Fruit fly (Drosophila melanogaster) whole organism, embryonic: ENCODE data around the gene CG11997.

Experiments used
- Ada2b ChIP-seq: fragments of 200-800 bp; sonication (Bioruptor generic); IDR thresholded peaks from 2 replicates; pipeline ENCODE4 v1.3.6; 2022; ENCODE audit warnings: missing biosample characterization, missing genetic modification characterization
- Asciz ChIP-seq: fragments of 200-800 bp; sonication (Bioruptor generic); optimal IDR thresholded peaks from 2 replicates; lab custom pipeline; 2017; ENCODE audit warnings: missing biosample characterization, mild to moderate bottlenecking, missing genetic modification characterization, missing genetic modification reagents
- B-H2 ChIP-seq: fragments of 200-800 bp; sonication (Bioruptor generic); optimal IDR thresholded peaks from 2 replicates; lab custom pipeline; 2018; ENCODE audit warnings: missing biosample characterization, mild to moderate bottlenecking, missing genetic modification characterization
- Blimp-1 ChIP-seq: fragments of 200-800 bp; sonication (Bioruptor generic); optimal IDR thresholded peaks from 3 replicates; lab custom pipeline; 2018; ENCODE audit warnings: missing biosample characterization, missing genetic modification characterization, mild to moderate bottlenecking, moderate library complexity, missing genetic modification reagents
- C15 ChIP-seq: fragments of 200-800 bp; sonication (Bioruptor generic); IDR thresholded peaks from 3 replicates; pipeline ENCODE4 v1.3.6; 2022; ENCODE audit warnings: missing biosample characterization, missing genetic modification characterization
- CG11247 ChIP-seq: fragments of 200-800 bp; sonication (Bioruptor generic); IDR thresholded peaks from 2 replicates; pipeline ENCODE4 v1.3.6; 2022; ENCODE audit warnings: missing biosample characterization, missing genetic modification characterization
- CG13287 ChIP-seq: fragments of 200-800 bp; sonication (Bioruptor generic); IDR thresholded peaks from 2 replicates; pipeline ENCODE4 v1.3.6; 2022; ENCODE audit warnings: missing biosample characterization, missing genetic modification characterization; ENCODE audit not compliant: partially characterized antibody
- CG14710 ChIP-seq: fragments of 200-800 bp; sonication (Bioruptor generic); optimal IDR thresholded peaks from 3 replicates; lab custom pipeline; 2019; ENCODE audit warnings: missing biosample characterization, mild to moderate bottlenecking, missing genetic modification characterization, moderate library complexity
- CG17802 ChIP-seq: fragments of 200-800 bp; sonication (Bioruptor generic); optimal IDR thresholded peaks from 2 replicates; lab custom pipeline; 2018; ENCODE audit warnings: missing biosample characterization, mild to moderate bottlenecking, missing genetic modification characterization, moderate library complexity
- CG1832 ChIP-seq: fragments of 200-800 bp; sonication (Bioruptor generic); optimal IDR thresholded peaks from 2 replicates; lab custom pipeline; 2017; ENCODE audit warnings: missing biosample characterization, mild to moderate bottlenecking, missing genetic modification characterization, inconsistent platforms
- CG3281 ChIP-seq: fragments of 200-800 bp; sonication (Bioruptor generic); optimal IDR thresholded peaks from 3 replicates; lab custom pipeline; 2017; ENCODE audit warnings: missing biosample characterization, mild to moderate bottlenecking, missing genetic modification characterization
- CG4360 ChIP-seq: fragments of 200-800 bp; sonication (Bioruptor generic); IDR thresholded peaks from 2 replicates; pipeline ENCODE4 v1.3.6; 2022; ENCODE audit warnings: missing biosample characterization, missing genetic modification characterization
- CG4404 ChIP-seq: fragments of 200-800 bp; sonication (Bioruptor generic); IDR thresholded peaks from 2 replicates; pipeline ENCODE4 v1.3.6; 2022; ENCODE audit warnings: missing biosample characterization, missing genetic modification characterization
- CG4424 ChIP-seq: fragments of 200-800 bp; sonication (Bioruptor generic); optimal IDR thresholded peaks from 3 replicates; lab custom pipeline; 2016; ENCODE audit warnings: missing biosample characterization, missing genetic modification characterization
- CG6813 ChIP-seq: fragments of 200-800 bp; sonication (Bioruptor generic); optimal IDR thresholded peaks from 2 replicates; lab custom pipeline; 2017; ENCODE audit warnings: missing biosample characterization, missing genetic modification characterization, mild to moderate bottlenecking, moderate library complexity, missing genetic modification reagents
- CG7357 ChIP-seq: fragments of 200-800 bp; sonication (Bioruptor generic); IDR thresholded peaks from 3 replicates; pipeline ENCODE4 v1.3.6; 2022; ENCODE audit warnings: missing biosample characterization, missing genetic modification characterization
- Camta ChIP-seq: fragments of 200-800 bp; sonication (Bioruptor generic); optimal IDR thresholded peaks from 2 replicates; lab custom pipeline; 2016; ENCODE audit warnings: missing biosample characterization, missing genetic modification characterization
- Dad ChIP-seq: fragments of 200-800 bp; sonication (Bioruptor generic); optimal IDR thresholded peaks from 3 replicates; lab custom pipeline; 2016; ENCODE audit warnings: missing biosample characterization, missing genetic modification characterization
- Dek ChIP-seq: fragments of 200-800 bp; sonication (Bioruptor generic); optimal IDR thresholded peaks from 3 replicates; lab custom pipeline; 2019; ENCODE audit warnings: missing biosample characterization, mild to moderate bottlenecking, missing genetic modification characterization, moderate library complexity
- Ets97D ChIP-seq: fragments of 200-800 bp; sonication (Bioruptor generic); optimal IDR thresholded peaks from 3 replicates; lab custom pipeline; 2016; ENCODE audit warnings: missing biosample characterization, missing genetic modification characterization
- Fer2 ChIP-seq: fragments of 200-800 bp; sonication (Bioruptor generic); optimal IDR thresholded peaks from 2 replicates; lab custom pipeline; 2018; ENCODE audit warnings: missing biosample characterization, mild to moderate bottlenecking, missing genetic modification characterization, moderate library complexity
- HmgD ChIP-seq: fragments of 200-800 bp; sonication (Bioruptor generic); optimal IDR thresholded peaks from 3 replicates; lab custom pipeline; 2016; ENCODE audit warnings: missing biosample characterization, missing genetic modification characterization
- Hr3 ChIP-seq: fragments of 200-800 bp; sonication (Bioruptor generic); optimal IDR thresholded peaks from 3 replicates; lab custom pipeline; 2016; ENCODE audit warnings: missing biosample characterization, missing genetic modification characterization
- Med ChIP-seq: fragments of 200-800 bp; sonication (Bioruptor generic); peaks from one replicate; lab custom pipeline; 2016; ENCODE audit warnings: missing biosample characterization, missing genetic modification characterization, mild to moderate bottlenecking, inconsistent platforms, moderate library complexity
- Mes4 ChIP-seq: fragments of 200-800 bp; sonication (Bioruptor generic); optimal IDR thresholded peaks from 2 replicates; lab custom pipeline; 2016; ENCODE audit warnings: missing biosample characterization, missing genetic modification characterization
- NFAT ChIP-seq: fragments of 200-800 bp; sonication (Bioruptor generic); IDR thresholded peaks from 2 replicates; pipeline ENCODE4 v1.3.6; 2022; ENCODE audit warnings: missing biosample characterization, missing genetic modification characterization
- NK7.1 ChIP-seq: fragments of 200-800 bp; sonication (Bioruptor generic); optimal IDR thresholded peaks from 3 replicates; lab custom pipeline; 2016; ENCODE audit warnings: missing biosample characterization, missing genetic modification characterization
- Neu2 ChIP-seq: fragments of 200-800 bp; sonication (Bioruptor generic); optimal IDR thresholded peaks from 3 replicates; lab custom pipeline; 2016; ENCODE audit warnings: missing biosample characterization, missing genetic modification characterization, borderline replicate concordance
- Optix ChIP-seq: fragments of 200-800 bp; sonication (Bioruptor generic); IDR thresholded peaks from 3 replicates; pipeline ENCODE4 v1.3.6; 2022; ENCODE audit warnings: missing biosample characterization, missing genetic modification characterization
- Stat92E ChIP-seq, 3 experiments: fragments of >200 bp in 2 of 3; fragments of 200-800 bp in 1 of 3; sonication (Bioruptor generic) in 1 of 3; optimal IDR thresholded peaks; 2 replicates each; lab custom pipeline; 2017 to 2019; ENCODE audit warnings: missing biosample characterization in 3 of 3, missing genetic modification characterization in 3 of 3, mild to moderate bottlenecking in 1 of 3, moderate library complexity in 1 of 3
- Trl ChIP-seq, 3 experiments: fragments of >200 bp in 2 of 3; fragments of 200-800 bp in 1 of 3; sonication (Bioruptor generic) in 1 of 3; optimal IDR thresholded peaks; 2 replicates in 1 of 3; 3 replicates in 2 of 3; lab custom pipeline; 2016 to 2017; ENCODE audit warnings: missing biosample characterization in 1 of 3, missing genetic modification characterization in 1 of 3
- al ChIP-seq: fragments of 200-800 bp; sonication (Bioruptor generic); IDR thresholded peaks from 2 replicates; pipeline ENCODE4 v1.3.6; 2022; ENCODE audit warnings: missing biosample characterization, missing genetic modification characterization
- ap ChIP-seq: fragments of 200-800 bp; sonication (Bioruptor generic); IDR thresholded peaks from 2 replicates; pipeline ENCODE4 v1.3.6; 2022; ENCODE audit warnings: missing biosample characterization, missing genetic modification characterization
- bigmax ChIP-seq: fragments of 200-800 bp; sonication (Bioruptor generic); optimal IDR thresholded peaks from 2 replicates; lab custom pipeline; 2018; ENCODE audit warnings: missing biosample characterization, mild to moderate bottlenecking, missing genetic modification characterization
- bowl ChIP-seq: fragments of 200-800 bp; sonication (Bioruptor generic); IDR thresholded peaks from 2 replicates; pipeline ENCODE4 v1.3.6; 2022; ENCODE audit warnings: missing biosample characterization, missing genetic modification characterization
- cato ChIP-seq: fragments of 200-800 bp; sonication (Bioruptor generic); optimal IDR thresholded peaks from 2 replicates; lab custom pipeline; 2016; ENCODE audit warnings: missing biosample characterization, missing genetic modification characterization, borderline replicate concordance
- danr ChIP-seq: fragments of 200-800 bp; sonication (Bioruptor generic); IDR thresholded peaks from 2 replicates; pipeline ENCODE4 v1.3.6; 2022; ENCODE audit warnings: missing biosample characterization, missing genetic modification characterization
- dmrt99B ChIP-seq: fragments of 200-800 bp; sonication (Bioruptor generic); optimal IDR thresholded peaks from 2 replicates; lab custom pipeline; 2018; ENCODE audit warnings: missing biosample characterization, mild to moderate bottlenecking, missing genetic modification characterization, moderate library complexity
- fd64A ChIP-seq: fragments of 200-800 bp; sonication (Bioruptor generic); optimal IDR thresholded peaks from 3 replicates; lab custom pipeline; 2018; ENCODE audit warnings: missing biosample characterization, mild to moderate bottlenecking, missing genetic modification characterization
- fd96Cb ChIP-seq: fragments of 200-800 bp; sonication (Bioruptor generic); optimal IDR thresholded peaks from 2 replicates; lab custom pipeline; 2018; ENCODE audit warnings: missing biosample characterization, mild to moderate bottlenecking, missing genetic modification characterization, moderate library complexity
- gce ChIP-seq: fragments of 200-800 bp; sonication (Bioruptor generic); IDR thresholded peaks from 3 replicates; pipeline ENCODE4 v1.3.6; 2022; ENCODE audit warnings: missing biosample characterization, missing genetic modification characterization
- gsb ChIP-seq: fragments of 200-800 bp; sonication (Bioruptor generic); IDR thresholded peaks from 2 replicates; pipeline ENCODE4 v1.3.6; 2022; ENCODE audit warnings: missing biosample characterization, missing genetic modification characterization
- insv ChIP-seq, 2 experiments: fragments of 200-800 bp; sonication (Bioruptor generic); optimal IDR thresholded peaks; 3 replicates each; lab custom pipeline; 2016 to 2018; ENCODE audit warnings: missing biosample characterization in 2 of 2, missing genetic modification characterization in 2 of 2
- lbe ChIP-seq: fragments of 200-800 bp; sonication (Bioruptor generic); optimal IDR thresholded peaks from 2 replicates; lab custom pipeline; 2016; ENCODE audit warnings: missing biosample characterization, mild to moderate bottlenecking, missing genetic modification characterization
- nerfin-1 ChIP-seq: fragments of 200-800 bp; sonication (Bioruptor generic); optimal IDR thresholded peaks from 3 replicates; lab custom pipeline; 2019; ENCODE audit warnings: missing biosample characterization, mild to moderate bottlenecking, missing genetic modification characterization, moderate library complexity
- nom ChIP-seq: fragments of 200-800 bp; sonication (Bioruptor generic); optimal IDR thresholded peaks from 2 replicates; lab custom pipeline; 2017; ENCODE audit warnings: missing biosample characterization, missing genetic modification characterization, mild to moderate bottlenecking, moderate library complexity, missing genetic modification reagents
- pita ChIP-seq: fragments of 200-800 bp; sonication (Bioruptor generic); optimal IDR thresholded peaks from 2 replicates; lab custom pipeline; 2017; ENCODE audit warnings: missing biosample characterization, mild to moderate bottlenecking, missing genetic modification characterization
- ro ChIP-seq: fragments of 200-800 bp; sonication (Bioruptor generic); IDR thresholded peaks from 2 replicates; pipeline ENCODE4 v1.3.6; 2022; ENCODE audit warnings: missing biosample characterization, missing genetic modification characterization
- shn ChIP-seq: fragments of 200-800 bp; sonication (Bioruptor generic); optimal IDR thresholded peaks from 3 replicates; lab custom pipeline; 2016; ENCODE audit warnings: missing biosample characterization, missing genetic modification characterization
- slp2 ChIP-seq: fragments of 200-800 bp; sonication (Bioruptor generic); optimal IDR thresholded peaks from 2 replicates; lab custom pipeline; 2016; ENCODE audit warnings: missing biosample characterization, missing genetic modification characterization

CG11997 gene

dm6 chr3R:9226701-9227313 is 49.5 kb downstream of the CG11997 start (continued):
- TF ChIP-seq HmgD (GFP tag; lab: Kevin White, UChicago) (no peak), Asciz (GFP tag; lab: Kevin White, UChicago) (no peak), Hr3 (GFP tag; lab: Kevin White, UChicago) (no peak), nom (GFP tag; lab: Kevin White, UChicago) (peak; percentile 49), fd96Cb (tag; lab: Kevin White, UChicago) (no peak), CG4424 (GFP tag; lab: Kevin White, UChicago) (no peak), ap (GFP tag; lab: Robert Waterston, UW) (no peak), Camta (no peak), B-H2 (GFP tag; lab: Kevin White, UChicago) (no peak), CG14710 (tag; lab: Kevin White, UChicago) (no peak), Optix (GFP tag; lab: Robert Waterston, UW) (no peak), CG13287 (peak; percentile 63), nerfin-1 (tag; lab: Kevin White, UChicago) (no peak), Dek (tag; lab: Kevin White, UChicago) (no peak), CG3281 (GFP tag; lab: Kevin White, UChicago) (no peak), lbe (no peak), Neu2 (GFP tag; lab: Kevin White, UChicago) (no peak), CG4404 (GFP tag; lab: Robert Waterston, UW) (no peak), C15 (GFP tag; lab: Robert Waterston, UW) (no peak), CG7357 (GFP tag; lab: Robert Waterston, UW) (no peak), CG6813 (GFP tag; lab: Kevin White, UChicago) (no peak), Ets97D (GFP tag; lab: Kevin White, UChicago) (no peak), Med (GFP tag; lab: Kevin White, UChicago) (peak; percentile 71), danr (GFP tag; lab: Robert Waterston, UW) (no peak), al (GFP tag; lab: Robert Waterston, UW) (no peak), slp2 (GFP tag; lab: Kevin White, UChicago) (no peak), dmrt99B (tag; lab: Kevin White, UChicago) (no peak), cato (GFP tag; lab: Kevin White, UChicago) (no peak), gsb (GFP tag; lab: Robert Waterston, UW) (no peak), Trl (optimal IDR thresholded peaks at IDR 0.05; lab: Kevin White, UChicago) (peak; percentile 92 to 99), Trl (GFP tag; optimal IDR thresholded peaks at IDR 0.05; lab: Kevin White, UChicago) (no peak), Ada2b (GFP tag; lab: Robert Waterston, UW) (no peak), pita (GFP tag; lab: Kevin White, UChicago) (no peak), Dad (GFP tag; lab: Kevin White, UChicago) (no peak), CG11247 (GFP tag; lab: Robert Waterston, UW) (no peak), Stat92E (GFP tag; optimal IDR thresholded peaks at IDR 0.05; lab: Kevin White, UChicago) (no peak), CG17802 (tag; lab: Kevin White, UChicago) (no peak), NK7.1 (GFP tag; lab: Kevin White, UChicago) (no peak), ro (GFP tag; lab: Robert Waterston, UW) (no peak), Mes4 (GFP tag; lab: Kevin White, UChicago) (no peak), shn (GFP tag; lab: Kevin White, UChicago) (peak; percentile 19), CG4360 (GFP tag; lab: Robert Waterston, UW) (no peak), CG1832 (peak; percentile 80), Blimp-1 (GFP tag; lab: Kevin White, UChicago) (no peak), bowl (GFP tag; lab: Robert Waterston, UW) (peak; percentile 5; the same call in 1 of the 2 replicates), bigmax (GFP tag; lab: Kevin White, UChicago) (no peak), fd64A (no peak), Fer2 (tag; lab: Kevin White, UChicago) (no peak), gce (GFP tag; lab: Robert Waterston, UW) (no peak), insv (GFP tag; optimal IDR thresholded peaks at IDR 0.05; lab: Kevin White, UChicago) (no peak), NFAT (GFP tag; lab: Robert Waterston, UW) (no peak)
